Fruit fly (Drosophila melanogaster): ENCODE results near the gene mora.

dm6 chr3R:24234721-24235120 is 48.6 kb downstream of the mora start:
- TF ChIP-seq Mnt (GFP tag; optimal IDR thresholded peaks at IDR 0.05): no peak
- TF ChIP-seq CG7101 (tag; optimal IDR thresholded peaks at IDR 0.05): no peak
- TF ChIP-seq bab1 (GFP tag; optimal IDR thresholded peaks at IDR 0.05): no peak
